Worm (Caenorhabditis elegans): ENCODE data around the gene C45G9.10.

DNA sequence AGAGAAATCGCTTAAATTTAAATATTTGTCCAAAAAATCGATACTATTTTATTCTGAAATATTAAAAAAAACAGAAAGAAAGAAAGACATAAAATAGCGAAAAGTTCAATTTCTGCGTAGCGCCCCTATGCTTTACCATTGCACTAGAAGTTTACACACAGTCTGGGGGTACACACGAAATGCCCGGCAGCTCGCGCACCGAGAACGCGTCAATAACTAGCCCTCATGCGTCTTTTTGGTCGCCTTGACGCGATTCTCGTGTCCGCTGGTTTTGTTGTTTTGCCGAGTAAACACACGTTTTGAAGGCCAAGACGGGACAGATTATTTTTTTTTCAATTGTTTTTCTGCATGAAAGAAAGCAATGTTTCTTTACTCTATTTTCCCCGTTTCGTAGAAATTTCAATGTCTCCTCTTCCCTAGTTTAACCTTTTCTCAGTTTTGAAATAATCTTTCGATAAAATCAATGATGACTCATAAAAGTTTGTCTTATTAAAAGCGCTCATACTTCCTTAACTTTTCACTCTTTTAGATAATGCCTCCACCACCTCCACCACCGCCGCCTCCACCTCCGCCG lies 43.5 kb downstream of the C45G9.10 start, which contains the start of gene wip-1:
- TF ChIP-seq ref-1 (GFP tag; conservative IDR thresholded peaks at IDR 0.05), result no peak
- peak; percentile 85 for TF ChIP-seq flt-1 (GFP tag; IDR thresholded peaks at IDR 0.05)
- peak; percentile 78 for TF ChIP-seq ztf-29 (GFP tag; IDR thresholded peaks at IDR 0.05)
- TF ChIP-seq med-1 (GFP tag; optimal IDR thresholded peaks at IDR 0.05; ENCODE audit: insufficient read depth), result peak; percentile 15
- TF ChIP-seq klf-2 (GFP tag; conservative IDR thresholded peaks at IDR 0.05), result peak; percentile 60; the same call in 1 of the 2 replicates
- peak; percentile 40; the same call in 1 of the 2 replicates for TF ChIP-seq tab-1 (GFP tag; IDR thresholded peaks at IDR 0.05)
- peak; percentile 100 for TF ChIP-seq ztf-23 (GFP tag; IDR thresholded peaks at IDR 0.05)
- 0 out of 2 replicates have a peak, but pooled peaks have one; percentile 8 for TF ChIP-seq T22C8.4 (GFP tag; IDR thresholded peaks at IDR 0.05)

Data from whole organism, midembryonic.